Fruit fly (Drosophila melanogaster): Measurements from ENCODE around the gene Vha68-3.

Gene Vha68-3

DNA sequence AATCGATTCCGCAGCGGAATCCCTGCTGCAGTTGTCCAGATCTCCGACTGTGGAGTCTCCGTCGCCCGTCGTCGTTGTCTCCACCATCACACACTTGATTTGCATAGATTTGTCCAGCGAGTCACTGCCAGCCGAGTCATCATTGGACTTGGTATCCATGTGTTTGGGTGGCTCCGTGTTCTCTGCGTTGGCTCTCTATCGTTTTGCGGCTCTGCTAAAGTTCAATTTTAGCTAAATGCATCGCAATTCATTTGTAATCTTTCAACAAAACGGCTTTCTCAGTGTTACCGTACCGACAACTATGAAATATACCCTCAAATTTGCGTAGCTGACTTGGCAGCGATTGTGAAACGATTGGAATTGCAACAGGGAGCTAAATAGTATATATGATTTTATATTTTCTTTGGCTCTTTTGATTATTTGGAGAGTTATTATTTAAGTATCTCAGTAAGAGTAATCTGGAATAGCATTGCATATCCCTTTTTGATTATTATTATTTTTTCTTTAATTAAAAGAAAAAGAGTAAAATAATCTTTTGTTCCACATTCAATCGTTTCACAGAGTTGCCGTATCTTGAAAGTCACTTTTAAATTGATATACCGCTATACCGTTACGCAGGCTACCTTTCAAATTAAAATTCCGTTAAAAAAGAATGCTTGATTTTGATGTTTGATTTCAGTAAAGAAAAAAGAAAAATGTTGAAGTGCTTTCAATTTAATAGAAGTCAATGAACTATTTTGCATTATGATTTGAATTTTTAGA lies 42.6 kb downstream of the Vha68-3 start, which contains the start of gene CG9933:
Gene CG9933 (minus strand): TSS at position 293 of the 762 bp plus-strand sequence.
- TF ChIP-seq psq (GFP tag; optimal IDR thresholded peaks at IDR 0.05) (no peak), sv (GFP tag; optimal IDR thresholded peaks at IDR 0.05) (no peak), Mio (GFP tag; optimal IDR thresholded peaks at IDR 0.05) (no peak), Rel (GFP tag; optimal IDR thresholded peaks at IDR 0.05) (no peak), Rel (tag; optimal IDR thresholded peaks at IDR 0.05) (no peak), Dif (GFP tag; optimal IDR thresholded peaks at IDR 0.05; ENCODE audit: partially characterized antibody) (no peak), tai (GFP tag; optimal IDR thresholded peaks at IDR 0.05) (no peak), br (GFP tag; optimal IDR thresholded peaks at IDR 0.05) (no peak), brk (GFP tag; optimal IDR thresholded peaks at IDR 0.05) (no peak), GATAd (GFP tag; optimal IDR thresholded peaks at IDR 0.05) (no peak), Vsx2 (GFP tag; optimal IDR thresholded peaks at IDR 0.05; ENCODE audit: partially characterized antibody) (no peak), rgr (GFP tag; optimal IDR thresholded peaks at IDR 0.05) (no peak), usp (GFP tag; optimal IDR thresholded peaks at IDR 0.05) (no peak), lola (GFP tag; optimal IDR thresholded peaks at IDR 0.05) (no peak), Myc (optimal IDR thresholded peaks at IDR 0.05) (no peak), fru (GFP tag; optimal IDR thresholded peaks at IDR 0.05) (no peak), N (GFP tag; optimal IDR thresholded peaks at IDR 0.05) (no peak), ey (GFP tag; optimal IDR thresholded peaks at IDR 0.05) (no peak), OdsH (GFP tag; optimal IDR thresholded peaks at IDR 0.05) (no peak), Abd-B (GFP tag; optimal IDR thresholded peaks at IDR 0.05) (no peak), Sp1 (GFP tag; optimal IDR thresholded peaks at IDR 0.05) (no peak)

DNA sequence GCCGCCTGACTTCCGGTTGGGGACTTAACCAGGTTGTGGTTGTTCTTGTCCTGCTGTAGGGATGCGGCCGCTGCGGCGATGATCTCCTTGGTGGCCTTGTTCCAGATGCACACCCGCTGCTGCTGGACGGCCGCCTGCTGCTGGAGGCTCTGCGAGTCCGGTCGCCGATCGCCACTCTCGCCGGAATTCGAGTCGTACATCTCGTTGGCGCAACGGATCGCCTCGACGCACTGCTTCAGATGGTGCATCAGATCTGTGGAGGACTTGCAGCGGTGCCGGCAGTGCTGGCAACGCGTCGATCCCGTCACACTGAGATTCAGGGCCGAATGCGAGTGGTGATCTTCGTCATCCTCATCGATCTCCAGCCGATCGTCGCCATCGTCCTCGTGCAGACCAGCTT lies 50.3 kb downstream of the Vha68-3 start:
- TF ChIP-seq foxo (GFP tag; optimal IDR thresholded peaks at IDR 0.05): no peak
- no peak for TF ChIP-seq HLH106 (tag; optimal IDR thresholded peaks at IDR 0.05)
- no peak for TF ChIP-seq Vsx2 (GFP tag; optimal IDR thresholded peaks at IDR 0.05; ENCODE audit: partially characterized antibody)
- TF ChIP-seq h (GFP tag; optimal IDR thresholded peaks at IDR 0.05): no peak
- no peak for TF ChIP-seq br (GFP tag; optimal IDR thresholded peaks at IDR 0.05)
- TF ChIP-seq Mio (GFP tag; optimal IDR thresholded peaks at IDR 0.05): no peak
- no peak for TF ChIP-seq Abd-B (GFP tag; optimal IDR thresholded peaks at IDR 0.05)
- no peak for TF ChIP-seq psq (GFP tag; optimal IDR thresholded peaks at IDR 0.05)
- no peak for TF ChIP-seq dl (GFP tag; optimal IDR thresholded peaks at IDR 0.05; ENCODE audit: insufficient read depth in 1 of 2, partially characterized antibody in 2 of 2)
- no peak for TF ChIP-seq dmrt93B (GFP tag; optimal IDR thresholded peaks at IDR 0.05)
- no peak for TF ChIP-seq brk (GFP tag; optimal IDR thresholded peaks at IDR 0.05)
- no peak for TF ChIP-seq woc (GFP tag; optimal IDR thresholded peaks at IDR 0.05)
- no peak for TF ChIP-seq sv (GFP tag; optimal IDR thresholded peaks at IDR 0.05)
- TF ChIP-seq Hr78 (GFP tag; optimal IDR thresholded peaks at IDR 0.05): no peak
